Worm (Caenorhabditis elegans): Measurements from ENCODE around the gene Y39G8B.13.
A peak's percentile ranks its signal among the peaks of the same experiment; 100 is the strongest.

Y39G8B.13 gene

ce11 chrII:13954979-13955378 is 27.9 kb downstream of the Y39G8B.13 start (continued):
- TF ChIP-seq mep-1 (tag; optimal IDR thresholded peaks at IDR 0.05) = peak; percentile 3
- TF ChIP-seq nhr-41 (GFP tag; IDR thresholded peaks at IDR 0.05) = no peak
- TF ChIP-seq cey-2 (tag; optimal IDR thresholded peaks at IDR 0.05; ENCODE audit: borderline replicate concordance, insufficient read depth) = no peak
- TF ChIP-seq dmd-8 (GFP tag; IDR thresholded peaks at IDR 0.05) = no peak
- no peak for TF ChIP-seq lin-15B (tag; optimal IDR thresholded peaks at IDR 0.05)
- TF ChIP-seq fos-1 (tag; optimal IDR thresholded peaks at IDR 0.05) = no peak
- no peak for TF ChIP-seq vab-7 (GFP tag; IDR thresholded peaks at IDR 0.05)
- no peak for TF ChIP-seq spr-1 (tag; optimal IDR thresholded peaks at IDR 0.05)
- no peak for TF ChIP-seq hif-1 (tag; optimal IDR thresholded peaks at IDR 0.05)
- no peak for TF ChIP-seq duxl-1 (tag; optimal IDR thresholded peaks at IDR 0.05; ENCODE audit: poor library complexity)
- no peak for TF ChIP-seq dmd-9 (GFP tag; IDR thresholded peaks at IDR 0.05)
- peak; percentile 29 for TF ChIP-seq hlh-11 (tag; optimal IDR thresholded peaks at IDR 0.05)
- TF ChIP-seq daf-16 (GFP tag; optimal IDR thresholded peaks at IDR 0.05) = no peak
- peak; percentile 9 for TF ChIP-seq daf-16 (tag; optimal IDR thresholded peaks at IDR 0.05)
- peak; percentile 46 for TF ChIP-seq nhr-77 (tag; optimal IDR thresholded peaks at IDR 0.05)
- peak in 1 of 2 experiments; percentile 73 for TF ChIP-seq lsy-2 (tag; optimal IDR thresholded peaks at IDR 0.05)
- peak; percentile 22; the same call in 1 of the 2 replicates for TF ChIP-seq dmd-6 (GFP tag; IDR thresholded peaks at IDR 0.05)
- no peak for TF ChIP-seq daf-8 (GFP tag; IDR thresholded peaks at IDR 0.05)
- no peak for TF ChIP-seq mxl-3 (GFP tag; optimal IDR thresholded peaks at IDR 0.05)
- TF ChIP-seq ZK337.2 (GFP tag; IDR thresholded peaks at IDR 0.05) = no peak
- TF ChIP-seq R02D3.7 (tag; optimal IDR thresholded peaks at IDR 0.05) = no peak
- TF ChIP-seq ama-1 (optimal IDR thresholded peaks at IDR 0.05) = no peak
- no peak for TF ChIP-seq unc-62 (GFP tag; optimal IDR thresholded peaks at IDR 0.05 in 1 of 2)
- TF ChIP-seq unc-62 (tag; optimal IDR thresholded peaks at IDR 0.05) = no peak
- TF ChIP-seq jun-1 (tag; optimal IDR thresholded peaks at IDR 0.05) = no peak
- TF ChIP-seq skn-1 (tag; optimal IDR thresholded peaks at IDR 0.05) = no peak
- no peak for TF ChIP-seq nhr-111 (GFP tag; optimal IDR thresholded peaks at IDR 0.05)

ce11 chrII:13954077-13954476 is 28.8 kb downstream of the Y39G8B.13 start:
- TF ChIP-seq ZK546.5 (tag; optimal IDR thresholded peaks at IDR 0.05) (no peak), zip-2 (tag; optimal IDR thresholded peaks at IDR 0.05) (no peak), lin-15B (tag; optimal IDR thresholded peaks at IDR 0.05) (no peak), nhr-48 (tag; optimal IDR thresholded peaks at IDR 0.05) (peak; percentile 72), hlh-11 (tag; optimal IDR thresholded peaks at IDR 0.05) (peak; percentile 85), nhr-6 (tag; optimal IDR thresholded peaks at IDR 0.05) (peak; percentile 85), hif-1 (tag; optimal IDR thresholded peaks at IDR 0.05) (peak in 1 of 2 experiments; percentile 63), jun-1 (tag; optimal IDR thresholded peaks at IDR 0.05) (peak; percentile 7), snpc-4 (tag; optimal IDR thresholded peaks at IDR 0.05) (no peak), madf-9 (GFP tag; conservative IDR thresholded peaks at IDR 0.05) (no peak), lin-1 (GFP tag; IDR thresholded peaks at IDR 0.05) (peak; percentile 51; the same call in 1 of the 2 replicates), daf-8 (GFP tag; IDR thresholded peaks at IDR 0.05) (no peak), pqm-1 (tag; optimal IDR thresholded peaks at IDR 0.05) (peak; percentile 79), Y5F2A.4 (GFP tag; optimal IDR thresholded peaks at IDR 0.05) (no peak), zip-11 (GFP tag; IDR thresholded peaks at IDR 0.05) (no peak), cey-2 (tag; optimal IDR thresholded peaks at IDR 0.05; ENCODE audit: borderline replicate concordance, insufficient read depth) (peak; percentile 46), nhr-25 (tag; optimal IDR thresholded peaks at IDR 0.05; ENCODE audit: borderline replicate concordance, insufficient read depth) (no peak), nhr-10 (tag; optimal IDR thresholded peaks at IDR 0.05) (no peak), zfp-3 (GFP tag; conservative IDR thresholded peaks at IDR 0.05) (no peak), D1046.2 (GFP tag; IDR thresholded peaks at IDR 0.05) (no peak), dve-1 (tag; optimal IDR thresholded peaks at IDR 0.05; ENCODE audit: insufficient read depth) (peak; percentile 91), lin-39 (tag; optimal IDR thresholded peaks at IDR 0.05) (no peak), mep-1 (tag; optimal IDR thresholded peaks at IDR 0.05) (peak; percentile 77), lsy-2 (tag; optimal IDR thresholded peaks at IDR 0.05) (peak in 1 of 2 experiments; percentile 72), unc-130 (GFP tag; optimal IDR thresholded peaks at IDR 0.05) (no peak), php-3 (GFP tag; IDR thresholded peaks at IDR 0.05) (peak; percentile 47; the same call in 1 of the 2 replicates), mxl-2 (GFP tag; conservative IDR thresholded peaks at IDR 0.05) (no peak), ctbp-1 (GFP tag; IDR thresholded peaks at IDR 0.05) (no peak), dmd-6 (GFP tag; IDR thresholded peaks at IDR 0.05) (peak; percentile 83), fkh-10 (GFP tag; optimal IDR thresholded peaks at IDR 0.05) (no peak), fos-1 (tag; optimal IDR thresholded peaks at IDR 0.05) (no peak), egl-27 (tag; optimal IDR thresholded peaks at IDR 0.05) (no peak), lir-3 (tag; optimal IDR thresholded peaks at IDR 0.05) (no peak)
